Fruit fly (Drosophila melanogaster) whole organism, wandering third instar larva: ENCODE data around the gene Mur29B.

Experiments used
- Abd-B ChIP-seq: fragments of >200 bp; optimal IDR thresholded peaks from 2 replicates; lab custom pipeline; 2017; ENCODE audit warnings: missing biosample characterization, missing genetic modification characterization
- Dif ChIP-seq: fragments of 200-275, 200-300 bp; sonication (Bioruptor generic); optimal IDR thresholded peaks from 2 replicates; lab custom pipeline; 2018; ENCODE audit warnings: missing biosample characterization, missing genetic modification characterization; ENCODE audit not compliant: partially characterized antibody
- lola ChIP-seq: fragments of >200 bp; optimal IDR thresholded peaks from 2 replicates; lab custom pipeline; 2017; ENCODE audit warnings: missing biosample characterization, missing genetic modification characterization
- rgr ChIP-seq: fragments of 200-800 bp; sonication (Bioruptor generic); optimal IDR thresholded peaks from 3 replicates; lab custom pipeline; 2016; ENCODE audit warnings: missing biosample characterization, mild to moderate bottlenecking, missing genetic modification characterization
- sage ChIP-seq: fragments of 200-800 bp; sonication (Bioruptor generic); optimal IDR thresholded peaks from 2 replicates; lab custom pipeline; 2016; ENCODE audit warnings: missing biosample characterization, mild to moderate bottlenecking, missing genetic modification characterization
- tai ChIP-seq: sonication (Bioruptor generic); optimal IDR thresholded peaks from 2 replicates; lab custom pipeline; 2016; ENCODE audit warnings: missing biosample characterization, missing genetic modification characterization
- usp ChIP-seq: fragments of >200 bp; optimal IDR thresholded peaks from 2 replicates; lab custom pipeline; 2017; ENCODE audit warnings: missing biosample characterization, missing genetic modification characterization

dm6 chr2L:8338039-8338438 lies 13.9 kb upstream of the Mur29B start, which contains the start of gene witty:
- TF ChIP-seq usp (GFP tag; lab: Kevin White, UChicago) (no peak), lola (GFP tag; lab: Kevin White, UChicago) (no peak), Dif (GFP tag; lab: Kevin White, UChicago) (no peak), tai (no peak), sage (no peak), Abd-B (GFP tag; lab: Kevin White, UChicago) (no peak), rgr (GFP tag; lab: Kevin White, UChicago) (no peak)
